Fruit fly (Drosophila melanogaster) whole organism, embryonic: ENCODE results near the gene Dph3.
A peak's percentile ranks its signal among the peaks of the same experiment; 100 is the strongest.

ENCODE experiments used
- Abd-B ChIP-seq: fragments of 200-800 bp; sonication (Bioruptor generic); optimal IDR thresholded peaks from 2 replicates; lab custom pipeline; 2018; ENCODE audit warnings: missing biosample characterization, mild to moderate bottlenecking, missing genetic modification characterization, moderate library complexity
- B-H2 ChIP-seq: fragments of 200-800 bp; sonication (Bioruptor generic); optimal IDR thresholded peaks from 2 replicates; lab custom pipeline; 2018; ENCODE audit warnings: missing biosample characterization, mild to moderate bottlenecking, missing genetic modification characterization
- BEAF-32 ChIP-seq: fragments of 200-800 bp; sonication (Bioruptor generic); optimal IDR thresholded peaks from 3 replicates; lab custom pipeline; 2017; ENCODE audit warnings: missing biosample characterization, missing genetic modification characterization, mild to moderate bottlenecking, moderate library complexity, missing genetic modification reagents
- Bgb ChIP-seq: fragments of 200-800 bp; sonication (Bioruptor generic); IDR thresholded peaks from 2 replicates; pipeline ENCODE4 v1.3.6; 2022; ENCODE audit warnings: missing biosample characterization, missing genetic modification characterization; ENCODE audit not compliant: partially characterized antibody
- Bteb2 ChIP-seq: fragments of 200-800 bp; sonication (Bioruptor generic); optimal IDR thresholded peaks from 2 replicates; lab custom pipeline; 2016; ENCODE audit warnings: missing biosample characterization, missing genetic modification characterization
- CG10654 ChIP-seq: fragments of 200-800 bp; sonication (Bioruptor generic); optimal IDR thresholded peaks from 2 replicates; lab custom pipeline; 2016; ENCODE audit warnings: missing biosample characterization, missing genetic modification characterization
- CG10979 ChIP-seq: fragments of 200-800 bp; sonication (Bioruptor generic); optimal IDR thresholded peaks from 2 replicates; lab custom pipeline; 2018; ENCODE audit warnings: missing biosample characterization, mild to moderate bottlenecking, missing genetic modification characterization, moderate library complexity
- CG13287 ChIP-seq: fragments of 200-800 bp; sonication (Bioruptor generic); IDR thresholded peaks from 2 replicates; pipeline ENCODE4 v1.3.6; 2022; ENCODE audit warnings: missing biosample characterization, missing genetic modification characterization; ENCODE audit not compliant: partially characterized antibody
- CG14965 ChIP-seq: fragments of 200-800 bp; sonication (Bioruptor generic); optimal IDR thresholded peaks from 2 replicates; lab custom pipeline; 2016; ENCODE audit warnings: missing biosample characterization, missing genetic modification characterization, borderline replicate concordance
- CG15479 ChIP-seq: fragments of 200-800 bp; sonication (Bioruptor generic); optimal IDR thresholded peaks from 3 replicates; lab custom pipeline; 2019; ENCODE audit warnings: missing biosample characterization, mild to moderate bottlenecking, missing genetic modification characterization, moderate library complexity
- CG17361 ChIP-seq: fragments of 200-800 bp; sonication (Bioruptor generic); IDR thresholded peaks from 3 replicates; pipeline ENCODE4 v1.3.6; 2022; ENCODE audit warnings: missing biosample characterization, missing genetic modification characterization
- CG17802 ChIP-seq: fragments of 200-800 bp; sonication (Bioruptor generic); optimal IDR thresholded peaks from 2 replicates; lab custom pipeline; 2018; ENCODE audit warnings: missing biosample characterization, mild to moderate bottlenecking, missing genetic modification characterization, moderate library complexity
- CG3838 ChIP-seq: fragments of 200-800 bp; sonication (Bioruptor generic); optimal IDR thresholded peaks from 3 replicates; lab custom pipeline; 2016; ENCODE audit warnings: missing biosample characterization, missing genetic modification characterization
- CG42726 ChIP-seq: fragments of 200-800 bp; sonication (Bioruptor generic); IDR thresholded peaks from 2 replicates; pipeline ENCODE4 v1.3.6; 2022; ENCODE audit warnings: missing biosample characterization, missing genetic modification characterization; ENCODE audit not compliant: partially characterized antibody
- CG5180 ChIP-seq: fragments of 200-800 bp; sonication (Bioruptor generic); optimal IDR thresholded peaks from 3 replicates; lab custom pipeline; 2017; ENCODE audit warnings: missing biosample characterization, missing genetic modification characterization, mild to moderate bottlenecking, moderate library complexity, missing genetic modification reagents
- CG5245 ChIP-seq: fragments of 200-800 bp; sonication (Bioruptor generic); optimal IDR thresholded peaks from 3 replicates; lab custom pipeline; 2016; ENCODE audit warnings: missing biosample characterization, missing genetic modification characterization
- CG6765 ChIP-seq: fragments of 200-800 bp; sonication (Bioruptor generic); optimal IDR thresholded peaks from 3 replicates; lab custom pipeline; 2017; ENCODE audit warnings: missing biosample characterization, mild to moderate bottlenecking, missing genetic modification characterization
- CG7928 ChIP-seq: fragments of 200-800 bp; sonication (Bioruptor generic); optimal IDR thresholded peaks from 2 replicates; lab custom pipeline; 2017; ENCODE audit warnings: missing biosample characterization, mild to moderate bottlenecking, missing genetic modification characterization
- CG7963 ChIP-seq: fragments of 200-800 bp; sonication (Bioruptor generic); IDR thresholded peaks from 3 replicates; pipeline ENCODE4 v1.3.6; 2022; ENCODE audit warnings: missing biosample characterization, missing genetic modification characterization; ENCODE audit not compliant: partially characterized antibody
- CG9876 ChIP-seq: fragments of 200-800 bp; sonication (Bioruptor generic); optimal IDR thresholded peaks from 2 replicates; lab custom pipeline; 2016; ENCODE audit warnings: missing biosample characterization, missing genetic modification characterization
- Deaf1 ChIP-seq: fragments of 200-800 bp; optimal IDR thresholded peaks from 3 replicates; lab custom pipeline; 2019; ENCODE audit warnings: missing biosample characterization, mild to moderate bottlenecking, missing genetic modification characterization, moderate library complexity
- Dfd ChIP-seq, 2 experiments: fragments of >200 bp; optimal IDR thresholded peaks; 2 replicates each; lab custom pipeline; 2017; ENCODE audit warnings: missing biosample characterization in 2 of 2, missing genetic modification characterization in 2 of 2
- Dip3 ChIP-seq: fragments of 200-800 bp; sonication (Bioruptor generic); optimal IDR thresholded peaks from 3 replicates; lab custom pipeline; 2016; ENCODE audit warnings: missing biosample characterization, missing genetic modification characterization
- ERR ChIP-seq: fragments of 200-800 bp; sonication (Bioruptor generic); optimal IDR thresholded peaks from 2 replicates; lab custom pipeline; 2016; ENCODE audit warnings: missing biosample characterization, missing genetic modification characterization
- Kr ChIP-seq: fragments of 200-800 bp; sonication (Bioruptor generic); optimal IDR thresholded peaks from 2 replicates; lab custom pipeline; 2017; ENCODE audit warnings: missing biosample characterization, mild to moderate bottlenecking, missing genetic modification characterization
- Nf-YC ChIP-seq: fragments of 200-800 bp; optimal IDR thresholded peaks from 3 replicates; lab custom pipeline; 2019; ENCODE audit warnings: missing biosample characterization, mild to moderate bottlenecking, missing genetic modification characterization, moderate library complexity
- Oli ChIP-seq: fragments of 200-800 bp; sonication (Bioruptor generic); optimal IDR thresholded peaks from 2 replicates; lab custom pipeline; 2018; ENCODE audit warnings: missing biosample characterization, mild to moderate bottlenecking, missing genetic modification characterization, moderate library complexity
- Ptx1 ChIP-seq: fragments of 200-800 bp; sonication (Bioruptor generic); IDR thresholded peaks from 2 replicates; pipeline ENCODE4 v1.3.6; 2022; ENCODE audit warnings: missing biosample characterization, missing genetic modification characterization
- Ravus ChIP-seq: fragments of 200-800 bp; sonication (Bioruptor generic); IDR thresholded peaks from 2 replicates; pipeline ENCODE4 v1.3.6; 2022; ENCODE audit warnings: missing biosample characterization, missing genetic modification characterization
- Tbp ChIP-seq: fragments of >200 bp; optimal IDR thresholded peaks from 2 replicates; lab custom pipeline; 2018; ENCODE audit warnings: missing biosample characterization, missing genetic modification characterization
- Trl ChIP-seq, 3 experiments: fragments of >200 bp in 2 of 3; fragments of 200-800 bp in 1 of 3; sonication (Bioruptor generic) in 1 of 3; optimal IDR thresholded peaks; 2 replicates in 1 of 3; 3 replicates in 2 of 3; lab custom pipeline; 2016 to 2017; ENCODE audit warnings: missing biosample characterization in 1 of 3, missing genetic modification characterization in 1 of 3
- ac ChIP-seq: fragments of 200-800 bp; sonication (Bioruptor generic); optimal IDR thresholded peaks from 3 replicates; lab custom pipeline; 2017; ENCODE audit warnings: missing biosample characterization, mild to moderate bottlenecking, missing genetic modification characterization
- btn ChIP-seq: fragments of 200-800 bp; sonication (Bioruptor generic); optimal IDR thresholded peaks from 2 replicates; lab custom pipeline; 2016; ENCODE audit warnings: missing biosample characterization, missing genetic modification characterization
- chn ChIP-seq: fragments of 200-800 bp; sonication (Bioruptor generic); optimal IDR thresholded peaks from 2 replicates; lab custom pipeline; 2016; ENCODE audit warnings: missing biosample characterization, missing genetic modification characterization
- corto ChIP-seq: fragments of 200-800 bp; sonication (Bioruptor generic); optimal IDR thresholded peaks from 2 replicates; lab custom pipeline; 2016; ENCODE audit warnings: missing biosample characterization, mild to moderate bottlenecking, missing genetic modification characterization, moderate library complexity
- crol ChIP-seq: fragments of 200-800 bp; sonication (Bioruptor generic); IDR thresholded peaks from 2 replicates; pipeline ENCODE4 v1.3.6; 2022; ENCODE audit warnings: missing biosample characterization, missing genetic modification characterization
- eyg ChIP-seq: fragments of 200-800 bp; sonication (Bioruptor generic); optimal IDR thresholded peaks from 3 replicates; lab custom pipeline; 2016; ENCODE audit warnings: missing biosample characterization, missing genetic modification characterization
- ham ChIP-seq: fragments of 200-800 bp; sonication (Bioruptor generic); IDR thresholded peaks from 2 replicates; pipeline ENCODE4 v1.3.6; 2022; ENCODE audit warnings: missing biosample characterization, missing genetic modification characterization
- hth ChIP-seq: fragments of >200 bp; optimal IDR thresholded peaks from 2 replicates; lab custom pipeline; 2017; ENCODE audit warnings: inconsistent platforms
- inv ChIP-seq: fragments of 200-800 bp; sonication (Bioruptor generic); IDR thresholded peaks from 2 replicates; pipeline ENCODE4 v1.3.6; 2022; ENCODE audit warnings: missing biosample characterization, missing genetic modification characterization; ENCODE audit not compliant: partially characterized antibody
- lbe ChIP-seq: fragments of 200-800 bp; sonication (Bioruptor generic); optimal IDR thresholded peaks from 2 replicates; lab custom pipeline; 2016; ENCODE audit warnings: missing biosample characterization, mild to moderate bottlenecking, missing genetic modification characterization
- lov ChIP-seq, 2 experiments: fragments of 200-800 bp in 1 of 2; fragments of >200 bp in 1 of 2; sonication (Bioruptor generic) in 1 of 2; IDR thresholded peaks in 1 of 2; optimal IDR thresholded peaks in 1 of 2; 2 replicates in 1 of 2; 3 replicates in 1 of 2; pipeline versions ENCODE4 v1.3.6 to Lab custom; 2017 to 2022; ENCODE audit warnings: missing biosample characterization in 1 of 2, missing genetic modification characterization in 1 of 2
- org-1 ChIP-seq: fragments of 200-800 bp; sonication (Bioruptor generic); optimal IDR thresholded peaks from 2 replicates; lab custom pipeline; 2017; ENCODE audit warnings: missing biosample characterization, missing genetic modification characterization
- peb ChIP-seq: fragments of 200-800 bp; sonication (Bioruptor generic); IDR thresholded peaks from 2 replicates; pipeline ENCODE4 v1.3.6; 2022; ENCODE audit warnings: missing biosample characterization, missing genetic modification characterization
- sna ChIP-seq: fragments of 200-800 bp; sonication (Bioruptor generic); IDR thresholded peaks from 2 replicates; pipeline ENCODE4 v1.3.6; 2022; ENCODE audit warnings: missing biosample characterization, missing genetic modification characterization; ENCODE audit not compliant: partially characterized antibody
- sug ChIP-seq: fragments of 200-800 bp; optimal IDR thresholded peaks from 2 replicates; lab custom pipeline; 2019; ENCODE audit warnings: missing biosample characterization, mild to moderate bottlenecking, missing genetic modification characterization, moderate library complexity
- tna ChIP-seq: fragments of 200-800 bp; sonication (Bioruptor generic); IDR thresholded peaks from 2 replicates; pipeline ENCODE4 v1.3.6; 2022; ENCODE audit warnings: missing biosample characterization, missing genetic modification characterization; ENCODE audit not compliant: partially characterized antibody
- toy ChIP-seq: fragments of 200-800 bp; sonication (Bioruptor generic); IDR thresholded peaks from 2 replicates; pipeline ENCODE4 v1.3.6; 2022; ENCODE audit warnings: missing biosample characterization, missing genetic modification characterization
- vfl ChIP-seq: fragments of 200-800 bp; sonication (Bioruptor generic); optimal IDR thresholded peaks from 2 replicates; lab custom pipeline; 2016; ENCODE audit warnings: missing biosample characterization, missing genetic modification characterization
- zf30C ChIP-seq: fragments of 200-800 bp; sonication (Bioruptor generic); optimal IDR thresholded peaks from 3 replicates; lab custom pipeline; 2018; ENCODE audit warnings: missing biosample characterization, mild to moderate bottlenecking, missing genetic modification characterization

Gene Dph3

dm6 chr3R:11269013-11269412 is 37.3 kb downstream of the Dph3 start (continued):
- no peak for TF ChIP-seq lbe
- no peak for TF ChIP-seq lov (optimal IDR thresholded peaks at IDR 0.05; lab: Kevin White, UChicago)
- peak; percentile 76; the same call in 2 of the 3 replicates for TF ChIP-seq lov (GFP tag; IDR thresholded peaks at IDR 0.05; lab: Robert Waterston, UW)
- peak; percentile 27 for TF ChIP-seq org-1 (GFP tag; lab: Kevin White, UChicago)
- TF ChIP-seq CG9876 (GFP tag; lab: Kevin White, UChicago), result no peak
- TF ChIP-seq chn, result peak; percentile 73
- TF ChIP-seq Ptx1 (GFP tag; lab: Robert Waterston, UW), result peak; percentile 43; the same call in 1 of the 2 replicates
- no peak for TF ChIP-seq hth
- TF ChIP-seq inv, result no peak
- peak; percentile 86 for TF ChIP-seq ac (GFP tag; lab: Kevin White, UChicago)
- peak; percentile 84 for TF ChIP-seq CG5245 (GFP tag; lab: Kevin White, UChicago)
- TF ChIP-seq CG10654 (GFP tag; lab: Kevin White, UChicago), result peak; percentile 55
- no peak for TF ChIP-seq CG3838 (GFP tag; lab: Kevin White, UChicago)
- TF ChIP-seq corto (GFP tag; lab: Kevin White, UChicago), result no peak
- TF ChIP-seq ham (GFP tag; lab: Robert Waterston, UW), result no peak
- TF ChIP-seq sna (GFP tag; lab: Robert Waterston, UW), result no peak
- TF ChIP-seq CG7963, result no peak
- peak; percentile 77 for TF ChIP-seq CG6765
- no peak for TF ChIP-seq Dip3 (GFP tag; lab: Kevin White, UChicago)
- peak; percentile 35 for TF ChIP-seq zf30C (GFP tag; lab: Kevin White, UChicago)
- peak; percentile 69 for TF ChIP-seq CG5180 (GFP tag; lab: Kevin White, UChicago)
- TF ChIP-seq peb (GFP tag; lab: Robert Waterston, UW), result no peak
- peak; percentile 74 for TF ChIP-seq Kr (GFP tag; lab: Kevin White, UChicago)
- TF ChIP-seq Bteb2 (GFP tag; lab: Kevin White, UChicago), result no peak
- TF ChIP-seq tna (GFP tag; lab: Robert Waterston, UW), result no peak
- TF ChIP-seq sug (tag; lab: Kevin White, UChicago), result no peak
- TF ChIP-seq CG13287 (GFP tag; lab: Robert Waterston, UW), result no peak
- no peak for TF ChIP-seq CG7928 (GFP tag; lab: Kevin White, UChicago)
- no peak for TF ChIP-seq Dfd (GFP tag; optimal IDR thresholded peaks at IDR 0.05; lab: Kevin White, UChicago)
- TF ChIP-seq CG17361 (GFP tag; lab: Robert Waterston, UW), result no peak
- peak; percentile 56 for TF ChIP-seq btn (GFP tag; lab: Kevin White, UChicago)
- TF ChIP-seq CG14965 (GFP tag; lab: Kevin White, UChicago), result peak; percentile 98
- no peak for TF ChIP-seq toy (GFP tag; lab: Robert Waterston, UW)
- TF ChIP-seq CG15479 (GFP tag; lab: Kevin White, UChicago), result no peak
- no peak for TF ChIP-seq vfl (GFP tag; lab: Kevin White, UChicago)
- TF ChIP-seq CG17802 (tag; lab: Kevin White, UChicago), result peak; percentile 73
- TF ChIP-seq Abd-B (GFP tag; lab: Kevin White, UChicago), result no peak
- no peak for TF ChIP-seq ERR (GFP tag; lab: Kevin White, UChicago)
- no peak for TF ChIP-seq B-H2 (GFP tag; lab: Kevin White, UChicago)
- peak; percentile 66 for TF ChIP-seq Oli (tag; lab: Kevin White, UChicago)
- peak in 1 of 2 experiments; percentile 44 for TF ChIP-seq Trl (optimal IDR thresholded peaks at IDR 0.05; lab: Kevin White, UChicago)
- TF ChIP-seq Trl (GFP tag; optimal IDR thresholded peaks at IDR 0.05; lab: Kevin White, UChicago), result peak; percentile 73
- no peak for TF ChIP-seq Tbp (GFP tag; lab: Kevin White, UChicago)
- TF ChIP-seq Nf-YC (tag; lab: Kevin White, UChicago), result peak; percentile 62
- no peak for TF ChIP-seq Deaf1
- no peak for TF ChIP-seq CG42726 (GFP tag; lab: Robert Waterston, UW)
- peak; percentile 83 for TF ChIP-seq CG10979
- TF ChIP-seq BEAF-32 (GFP tag; lab: Kevin White, UChicago), result no peak
- TF ChIP-seq Bgb (GFP tag; lab: Robert Waterston, UW), result no peak
- no peak for TF ChIP-seq Ravus
- peak; percentile 67 for TF ChIP-seq eyg (GFP tag; lab: Kevin White, UChicago)
- TF ChIP-seq crol, result no peak
